Worm (Caenorhabditis elegans) whole organism, L4/young adult: Measurements from ENCODE around the gene M7.7.

Experiments used
- W03F9.2 ChIP-seq: fragments of 150-350 bp; optimal IDR thresholded peaks from 2 replicates; lab custom pipeline; 2014; ENCODE audit warnings: missing biosample characterization, missing genetic modification characterization
- him-1 ChIP-seq: sonication (generic microtip); optimal IDR thresholded peaks from 2 replicates; lab custom pipeline; 2016; ENCODE audit warnings: missing genotype, missing genetic modification reagents, missing genetic modification characterization, missing compliant biosample characterization

ce11 chrIV:11049806-11050205 is 39.8 kb upstream of the M7.7 start, which contains the start of gene F36H1.3:
- TF ChIP-seq him-1 (tag; lab: Kevin White, UChicago) (no peak), W03F9.2 (tag; lab: Kevin White, UChicago) (no peak)
